Fruit fly (Drosophila melanogaster) whole organism, prepupa: ENCODE results near the gene CG9616.

Experiments
- Blimp-1 ChIP-seq: fragments of 200-800 bp; sonication (Bioruptor generic); optimal IDR thresholded peaks from 3 replicates; lab custom pipeline; 2017; ENCODE audit warnings: missing biosample characterization, missing genetic modification characterization, mild to moderate bottlenecking, moderate library complexity, missing genetic modification reagents
- CG10669 ChIP-seq: fragments of 200-800 bp; sonication (Bioruptor generic); optimal IDR thresholded peaks from 3 replicates; lab custom pipeline; 2018; ENCODE audit warnings: missing biosample characterization, mild to moderate bottlenecking, missing genetic modification characterization, moderate library complexity
- CG11294 ChIP-seq: fragments of 200-800 bp; sonication (Bioruptor generic); IDR thresholded peaks from 2 replicates; pipeline ENCODE4 v1.3.6; 2022; ENCODE audit warnings: missing biosample characterization, missing genetic modification characterization
- CG11762 ChIP-seq: fragments of 200-800 bp; sonication (Bioruptor generic); optimal IDR thresholded peaks from 3 replicates; lab custom pipeline; 2016; ENCODE audit warnings: missing biosample characterization, missing genetic modification characterization; ENCODE audit not compliant: insufficient read depth
- CG11902 ChIP-seq: fragments of 200-800 bp; sonication (Bioruptor generic); optimal IDR thresholded peaks from 3 replicates; lab custom pipeline; 2016; ENCODE audit warnings: missing biosample characterization, missing genetic modification characterization
- CG1621 ChIP-seq: fragments of 200-800 bp; sonication (Bioruptor generic); optimal IDR thresholded peaks from 3 replicates; lab custom pipeline; 2018; ENCODE audit warnings: missing biosample characterization, mild to moderate bottlenecking, missing genetic modification characterization
- CG16779 ChIP-seq: fragments of 200-800 bp; sonication (Bioruptor generic); optimal IDR thresholded peaks from 3 replicates; lab custom pipeline; 2017; ENCODE audit warnings: missing biosample characterization, mild to moderate bottlenecking, missing genetic modification characterization
- CG3032 ChIP-seq: fragments of 200-800 bp; optimal IDR thresholded peaks from 2 replicates; lab custom pipeline; 2019; ENCODE audit warnings: missing biosample characterization, mild to moderate bottlenecking, missing genetic modification characterization, moderate library complexity
- CG31627 ChIP-seq: fragments of 200-800 bp; sonication (Bioruptor generic); optimal IDR thresholded peaks from 3 replicates; lab custom pipeline; 2016; ENCODE audit warnings: missing biosample characterization, missing genetic modification characterization
- CG34406 ChIP-seq: fragments of 200-800 bp; sonication (Bioruptor generic); optimal IDR thresholded peaks from 3 replicates; lab custom pipeline; 2016; ENCODE audit warnings: missing biosample characterization, missing genetic modification characterization
- CG3919 ChIP-seq: fragments of 200-800 bp; sonication (Bioruptor generic); optimal IDR thresholded peaks from 3 replicates; lab custom pipeline; 2016; ENCODE audit warnings: missing biosample characterization, missing genetic modification characterization
- CG4318 ChIP-seq: fragments of 200-800 bp; sonication (Bioruptor generic); optimal IDR thresholded peaks from 3 replicates; lab custom pipeline; 2017; ENCODE audit warnings: missing biosample characterization, mild to moderate bottlenecking, missing genetic modification characterization
- CG6276 ChIP-seq: fragments of 200-800 bp; sonication (Bioruptor generic); optimal IDR thresholded peaks from 2 replicates; lab custom pipeline; 2017; ENCODE audit warnings: missing biosample characterization, mild to moderate bottlenecking, missing genetic modification characterization
- CG6792 ChIP-seq: fragments of 200-800 bp; sonication (Bioruptor generic); optimal IDR thresholded peaks from 3 replicates; lab custom pipeline; 2016; ENCODE audit warnings: missing biosample characterization, missing genetic modification characterization
- CG6808 ChIP-seq: fragments of 200-800 bp; sonication (Bioruptor generic); optimal IDR thresholded peaks from 3 replicates; lab custom pipeline; 2017; ENCODE audit warnings: missing biosample characterization, missing genetic modification characterization, mild to moderate bottlenecking, moderate library complexity, missing genetic modification reagents
- CG6854 ChIP-seq: fragments of 200-800 bp; sonication (Bioruptor generic); optimal IDR thresholded peaks from 2 replicates; lab custom pipeline; 2017; ENCODE audit warnings: missing biosample characterization, mild to moderate bottlenecking, missing genetic modification characterization
- CG7368 ChIP-seq: fragments of 200-800 bp; sonication (Bioruptor generic); optimal IDR thresholded peaks from 3 replicates; lab custom pipeline; 2016; ENCODE audit warnings: missing biosample characterization, missing genetic modification characterization
- CG8319 ChIP-seq: fragments of 200-800 bp; sonication (Bioruptor generic); optimal IDR thresholded peaks from 3 replicates; lab custom pipeline; 2016; ENCODE audit warnings: missing biosample characterization, missing genetic modification characterization
- CG8632 ChIP-seq: fragments of 200-800 bp; sonication (Bioruptor generic); optimal IDR thresholded peaks from 3 replicates; lab custom pipeline; 2016; ENCODE audit warnings: missing biosample characterization, missing genetic modification characterization
- Eip75B ChIP-seq: fragments of 200-800 bp; sonication (Bioruptor generic); optimal IDR thresholded peaks from 3 replicates; lab custom pipeline; 2016; ENCODE audit warnings: missing biosample characterization, missing genetic modification characterization
- Eip78C ChIP-seq: fragments of 200-800 bp; sonication (Bioruptor generic); peaks from one replicate; lab custom pipeline; 2016; ENCODE audit warnings: missing biosample characterization, missing genetic modification characterization
- Ets21C ChIP-seq: fragments of 200-800 bp; sonication (Bioruptor generic); optimal IDR thresholded peaks from 3 replicates; lab custom pipeline; 2016; ENCODE audit warnings: missing biosample characterization, missing genetic modification characterization
- Ets96B ChIP-seq: fragments of 200-800 bp; optimal IDR thresholded peaks from 2 replicates; lab custom pipeline; 2019; ENCODE audit warnings: missing biosample characterization, mild to moderate bottlenecking, missing genetic modification characterization, moderate library complexity
- Gug ChIP-seq: fragments of 200-800 bp; sonication (Bioruptor generic); IDR thresholded peaks from 2 replicates; pipeline ENCODE4 v1.3.6; 2022; ENCODE audit warnings: missing biosample characterization, missing genetic modification characterization
- Hr38 ChIP-seq: sonication (Bioruptor generic); optimal IDR thresholded peaks from 2 replicates; lab custom pipeline; 2016; ENCODE audit warnings: missing biosample characterization, missing genetic modification characterization
- Hr4 ChIP-seq: fragments of 200-800 bp; sonication (Bioruptor generic); optimal IDR thresholded peaks from 3 replicates; lab custom pipeline; 2016; ENCODE audit warnings: missing biosample characterization, missing genetic modification characterization
- OdsH ChIP-seq: fragments of 200-800 bp; sonication (Bioruptor generic); optimal IDR thresholded peaks from 3 replicates; lab custom pipeline; 2016; ENCODE audit warnings: missing biosample characterization, missing genetic modification characterization
- Smox ChIP-seq: fragments of 200-800 bp; sonication (Bioruptor generic); optimal IDR thresholded peaks from 3 replicates; lab custom pipeline; 2016; ENCODE audit warnings: missing biosample characterization, missing genetic modification characterization
- Sox102F ChIP-seq: fragments of 200-800 bp; sonication (Bioruptor generic); optimal IDR thresholded peaks from 2 replicates; lab custom pipeline; 2016; ENCODE audit warnings: missing biosample characterization, mild to moderate bottlenecking, missing genetic modification characterization
- achi ChIP-seq: fragments of 200-800 bp; sonication (Bioruptor generic); optimal IDR thresholded peaks from 3 replicates; lab custom pipeline; 2016; ENCODE audit warnings: missing biosample characterization, missing genetic modification characterization
- acj6 ChIP-seq: fragments of 200-800 bp; sonication (Bioruptor generic); optimal IDR thresholded peaks from 3 replicates; lab custom pipeline; 2016; ENCODE audit warnings: missing biosample characterization, missing genetic modification characterization
- dsx ChIP-seq: fragments of 200-800 bp; optimal IDR thresholded peaks from 3 replicates; lab custom pipeline; 2019; ENCODE audit warnings: missing biosample characterization, mild to moderate bottlenecking, missing genetic modification characterization, moderate library complexity; ENCODE audit not compliant: poor library complexity, severe bottlenecking
- eg ChIP-seq: fragments of 200-800 bp; sonication (Bioruptor generic); IDR thresholded peaks from 3 replicates; pipeline ENCODE4 v1.3.6; 2022; ENCODE audit warnings: missing biosample characterization, missing genetic modification characterization
- esn ChIP-seq: fragments of 200-800 bp; sonication (Bioruptor generic); optimal IDR thresholded peaks from 2 replicates; lab custom pipeline; 2016; ENCODE audit warnings: missing biosample characterization, mild to moderate bottlenecking, missing genetic modification characterization, moderate library complexity
- fd85E ChIP-seq: fragments of 200-800 bp; sonication (Bioruptor generic); optimal IDR thresholded peaks from 3 replicates; lab custom pipeline; 2016; ENCODE audit warnings: missing biosample characterization, missing genetic modification characterization
- fkh ChIP-seq: fragments of 200-800 bp; sonication (Bioruptor generic); optimal IDR thresholded peaks from 3 replicates; lab custom pipeline; 2017; ENCODE audit warnings: missing biosample characterization, mild to moderate bottlenecking, missing genetic modification characterization, moderate library complexity
- lz ChIP-seq: fragments of 200-800 bp; sonication (Bioruptor generic); optimal IDR thresholded peaks from 3 replicates; lab custom pipeline; 2016; ENCODE audit warnings: missing biosample characterization, missing genetic modification characterization
- net ChIP-seq: fragments of 200-800 bp; sonication (Bioruptor generic); optimal IDR thresholded peaks from 3 replicates; lab custom pipeline; 2016; ENCODE audit warnings: missing biosample characterization, missing genetic modification characterization
- pdm3 ChIP-seq: fragments of 200-800 bp; sonication (Bioruptor generic); optimal IDR thresholded peaks from 3 replicates; lab custom pipeline; 2016; ENCODE audit warnings: missing biosample characterization, missing genetic modification characterization
- ss ChIP-seq, 2 experiments: fragments of 200-800 bp; sonication (Bioruptor generic); optimal IDR thresholded peaks; 2 replicates in 1 of 2; 3 replicates in 1 of 2; lab custom pipeline; 2017 to 2018; ENCODE audit warnings: mild to moderate bottlenecking in 2 of 2, missing biosample characterization in 2 of 2, missing genetic modification characterization in 2 of 2, moderate library complexity in 1 of 2
- svp ChIP-seq: fragments of 200-800 bp; sonication (Bioruptor generic); peaks from one replicate; lab custom pipeline; 2016; ENCODE audit warnings: missing biosample characterization, missing genetic modification characterization
- topi ChIP-seq: fragments of 200-800 bp; sonication (Bioruptor generic); optimal IDR thresholded peaks from 3 replicates; lab custom pipeline; 2016; ENCODE audit warnings: missing biosample characterization, missing genetic modification characterization

The CG9616 gene

DNA sequence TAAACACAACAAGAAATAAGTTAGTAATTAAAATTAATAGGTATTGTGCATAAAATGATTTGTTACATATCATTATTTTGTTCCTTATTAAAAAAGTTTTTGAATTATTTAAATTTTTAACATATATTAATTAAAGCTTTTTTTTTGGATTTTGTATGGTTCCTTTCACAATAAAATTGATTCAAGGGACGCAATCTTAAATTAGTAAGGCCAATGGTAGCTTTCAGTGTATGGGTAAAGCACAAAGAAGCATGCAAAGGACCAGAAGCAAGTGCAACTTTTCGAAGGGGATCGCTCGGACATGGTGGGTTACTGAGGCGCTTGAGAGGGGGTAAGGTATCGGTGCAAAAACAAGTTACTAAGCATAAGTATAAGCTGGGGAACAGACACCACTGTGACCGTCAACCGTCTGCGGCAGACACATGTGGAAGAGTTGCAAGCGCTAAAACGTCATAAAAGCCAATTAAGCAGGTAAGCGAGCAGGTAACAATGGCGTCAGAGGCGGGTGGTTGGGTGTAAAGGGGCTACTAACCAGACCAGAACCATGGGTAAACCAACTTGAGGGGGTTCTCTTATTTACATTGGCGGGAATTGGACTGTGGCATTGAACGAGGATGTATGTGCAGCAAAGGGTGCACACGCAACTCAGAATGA is 30.4 kb upstream of the CG9616 start (continued):
- TF ChIP-seq CG8319 (GFP tag; lab: Kevin White, UChicago) (no peak), dsx (GFP tag; lab: Kevin White, UChicago) (peak; percentile 70), eg (no peak), CG6808 (GFP tag; lab: Kevin White, UChicago) (peak; percentile 34), net (GFP tag; lab: Kevin White, UChicago) (no peak), CG34406 (GFP tag; lab: Kevin White, UChicago) (peak; percentile 53), CG1621 (tag; lab: Kevin White, UChicago) (no peak), acj6 (GFP tag; lab: Kevin White, UChicago) (no peak), CG8632 (no peak), ss (GFP tag; optimal IDR thresholded peaks at IDR 0.05; lab: Kevin White, UChicago) (peak in 1 of 2 experiments; percentile 89), Ets21C (GFP tag; lab: Kevin White, UChicago) (no peak), CG6854 (GFP tag; lab: Kevin White, UChicago) (no peak), Sox102F (GFP tag; lab: Kevin White, UChicago) (peak; percentile 23), topi (GFP tag; lab: Kevin White, UChicago) (no peak), fkh (GFP tag; lab: Kevin White, UChicago) (no peak), CG10669 (GFP tag; lab: Kevin White, UChicago) (no peak)

DNA sequence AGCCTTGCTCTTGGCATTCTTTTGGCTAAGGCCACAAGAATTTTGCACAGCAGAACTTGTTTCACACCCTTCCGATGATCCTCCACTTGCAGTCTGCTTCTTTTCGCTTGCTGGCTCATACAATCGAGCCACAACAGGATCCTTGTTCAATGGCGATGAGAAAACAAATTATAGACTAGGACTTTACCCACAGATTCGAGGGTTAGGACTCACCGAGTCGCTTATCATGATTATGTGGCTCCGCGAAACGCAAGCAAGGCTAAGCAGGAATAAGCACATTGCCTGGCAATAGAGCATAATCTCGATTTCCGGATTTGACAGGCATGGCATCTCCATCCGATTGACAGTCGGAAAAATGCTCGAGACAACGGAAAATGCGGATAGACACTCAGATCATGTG is 16.8 kb upstream of the CG9616 start, which contains the start of the genes CG14839 and CG14841:
CG14839 (plus strand) TSS at position 301 of the 400 bp plus-strand sequence.
CG14841 (minus strand) TSS at position 332 of the 400 bp plus-strand sequence.
- TF ChIP-seq CG10669 (GFP tag; lab: Kevin White, UChicago) (no peak), Hr4 (GFP tag; lab: Kevin White, UChicago) (no peak), CG11762 (no peak), lz (GFP tag; lab: Kevin White, UChicago) (no peak), dsx (GFP tag; lab: Kevin White, UChicago) (no peak), Gug (no peak), CG31627 (GFP tag; lab: Kevin White, UChicago) (no peak), OdsH (GFP tag; lab: Kevin White, UChicago) (no peak), CG16779 (tag; lab: Kevin White, UChicago) (no peak), Eip75B (GFP tag; lab: Kevin White, UChicago) (no peak), CG3032 (no peak), CG6276 (no peak), CG11294 (GFP tag; lab: Robert Waterston, UW) (no peak), Hr38 (GFP tag; lab: Kevin White, UChicago) (no peak), Smox (GFP tag; lab: Kevin White, UChicago) (no peak), CG4318 (GFP tag; lab: Kevin White, UChicago) (no peak), CG11902 (GFP tag; lab: Kevin White, UChicago) (no peak), Ets96B (no peak), Eip78C (no peak), pdm3 (GFP tag; lab: Kevin White, UChicago) (no peak)

DNA sequence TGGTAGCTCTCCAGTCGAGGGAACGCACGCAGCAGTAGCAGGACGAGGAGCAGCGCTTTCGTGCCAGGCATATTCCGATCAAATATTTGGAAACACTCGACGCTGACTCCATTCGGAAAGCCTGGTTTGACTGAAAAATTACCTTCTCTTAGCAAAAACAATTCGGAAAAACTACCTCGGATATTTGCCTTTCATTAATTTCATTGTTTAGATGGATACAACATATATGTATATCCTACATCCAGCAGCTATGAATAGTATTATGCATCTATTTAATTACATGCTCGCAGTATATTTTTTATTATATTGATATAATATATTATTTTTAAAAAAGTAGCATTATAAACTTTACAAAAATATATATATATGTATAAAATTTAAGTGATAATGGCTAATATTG is 15.8 kb upstream of the CG9616 start, which contains the start of gene CG14840:
CG14840 (minus strand) TSS at position 101 of the 400 bp plus-strand sequence.
- TF ChIP-seq CG7368 (no peak), CG3032 (no peak), CG6792 (no peak), Blimp-1 (GFP tag; lab: Kevin White, UChicago) (no peak), svp (GFP tag; lab: Kevin White, UChicago) (no peak), achi (no peak), net (GFP tag; lab: Kevin White, UChicago) (no peak), Smox (GFP tag; lab: Kevin White, UChicago) (no peak), esn (no peak), fd85E (GFP tag; lab: Kevin White, UChicago) (no peak), CG3919 (GFP tag; lab: Kevin White, UChicago) (no peak)
- TF ChIP-seq, all 60 proteins: peak for 0
